Worm (Caenorhabditis elegans) whole organism, L3 larva: ENCODE results near the gene C05D12.2.

Source experiments
- R02D3.7 ChIP-seq: fragments of 150-350 bp; optimal IDR thresholded peaks from 2 replicates; lab custom pipeline; 2014; ENCODE audit warnings: missing biosample characterization, missing genetic modification characterization
- ZK546.5 ChIP-seq: sonication (generic microtip); optimal IDR thresholded peaks from 2 replicates; lab custom pipeline; 2017; ENCODE audit warnings: missing biosample characterization, missing genetic modification characterization
- ceh-28 ChIP-seq: fragments of 150-350 bp; optimal IDR thresholded peaks from 2 replicates; lab custom pipeline; 2014; ENCODE audit warnings: missing biosample characterization, missing genetic modification reagents, missing genetic modification characterization
- ceh-9 ChIP-seq: sonication (generic microtip); optimal IDR thresholded peaks from 2 replicates; lab custom pipeline; 2018; ENCODE audit warnings: missing biosample characterization, missing genetic modification characterization
- egl-27 ChIP-seq: sonication (generic microtip); optimal IDR thresholded peaks from 4 replicates; lab custom pipeline; 2017; ENCODE audit warnings: missing biosample characterization, missing genetic modification reagents, missing genetic modification characterization
- elt-2 ChIP-seq: sonication (generic microtip); optimal IDR thresholded peaks from 2 replicates; lab custom pipeline; 2016; ENCODE audit warnings: missing genetic modification reagents, mild to moderate bottlenecking, missing genetic modification characterization, missing compliant biosample characterization
- fkh-10 ChIP-seq: sonication (generic microtip); optimal IDR thresholded peaks from 2 replicates; lab custom pipeline; 2017; ENCODE audit warnings: missing biosample characterization, missing genetic modification reagents, missing genetic modification characterization
- fkh-2 ChIP-seq: fragments of 150-350 bp; optimal IDR thresholded peaks from 2 replicates; lab custom pipeline; 2014; ENCODE audit warnings: missing biosample characterization, missing genetic modification reagents, missing genetic modification characterization
- fos-1 ChIP-seq: fragments of 150-350 bp; optimal IDR thresholded peaks from 2 replicates; lab custom pipeline; 2014; ENCODE audit warnings: missing biosample characterization, missing genetic modification characterization
- jun-1 ChIP-seq: fragments of 150-350 bp; optimal IDR thresholded peaks from 2 replicates; lab custom pipeline; 2014; ENCODE audit warnings: missing biosample characterization, missing genetic modification reagents, missing genetic modification characterization
- lin-15B ChIP-seq: fragments of 150-350 bp; optimal IDR thresholded peaks from 2 replicates; lab custom pipeline; 2014; ENCODE audit warnings: missing biosample characterization, missing genetic modification characterization
- lin-39 ChIP-seq: fragments of 150-350 bp; optimal IDR thresholded peaks from 2 replicates; lab custom pipeline; 2018; ENCODE audit warnings: missing biosample characterization, missing genetic modification reagents, missing genetic modification characterization
- lsy-12 ChIP-seq: sonication (generic microtip); optimal IDR thresholded peaks from 2 replicates; lab custom pipeline; 2016; ENCODE audit warnings: mild to moderate bottlenecking, missing genetic modification characterization, missing compliant biosample characterization
- mdl-1 ChIP-seq: fragments of 150-350 bp; optimal IDR thresholded peaks from 2 replicates; lab custom pipeline; 2014; ENCODE audit warnings: missing biosample characterization, missing genetic modification characterization
- mml-1 ChIP-seq: fragments of 150-350 bp; sonication (generic microtip); optimal IDR thresholded peaks from 3 replicates; lab custom pipeline; 2014; ENCODE audit warnings: missing biosample characterization, missing genetic modification characterization
- nfya-1 ChIP-seq: sonication (generic microtip); optimal IDR thresholded peaks from 2 replicates; lab custom pipeline; 2017; ENCODE audit warnings: missing genetic modification characterization, mild to moderate bottlenecking, missing compliant biosample characterization, antibody characterized with exemption, moderate library complexity; ENCODE audit not compliant: insufficient read depth
- nhr-11 ChIP-seq: fragments of 150-350 bp; optimal IDR thresholded peaks from 2 replicates; lab custom pipeline; 2014; ENCODE audit warnings: missing biosample characterization, missing genetic modification characterization
- nhr-12 ChIP-seq: fragments of 150-350 bp; optimal IDR thresholded peaks from 2 replicates; lab custom pipeline; 2014; ENCODE audit warnings: missing biosample characterization, missing genetic modification characterization
- nhr-23 ChIP-seq: fragments of 150-350 bp; optimal IDR thresholded peaks from 2 replicates; lab custom pipeline; 2014; ENCODE audit warnings: missing biosample characterization, missing genetic modification reagents, missing genetic modification characterization
- nhr-25 ChIP-seq: sonication (generic microtip); optimal IDR thresholded peaks from 2 replicates; lab custom pipeline; 2017; ENCODE audit warnings: missing biosample characterization, missing genetic modification characterization
- nhr-28 ChIP-seq: fragments of 150-350 bp; optimal IDR thresholded peaks from 2 replicates; lab custom pipeline; 2014; ENCODE audit warnings: missing biosample characterization, missing genetic modification characterization
- nhr-43 ChIP-seq: sonication (generic microtip); optimal IDR thresholded peaks from 2 replicates; lab custom pipeline; 2016; ENCODE audit warnings: mild to moderate bottlenecking, missing genetic modification characterization, missing compliant biosample characterization; ENCODE audit not compliant: poor library complexity, severe bottlenecking
- nhr-76 ChIP-seq: fragments of 150-350 bp; sonication (generic microtip); optimal IDR thresholded peaks from 5 replicates; lab custom pipeline; 2014; ENCODE audit warnings: missing biosample characterization, missing genetic modification characterization
- pha-4 ChIP-seq: fragments of 150-350 bp; optimal IDR thresholded peaks from 2 replicates; lab custom pipeline; 2014; ENCODE audit warnings: missing biosample characterization, missing genetic modification reagents, missing genetic modification characterization
- pqm-1 ChIP-seq: fragments of 150-350 bp; optimal IDR thresholded peaks from 2 replicates; lab custom pipeline; 2017; ENCODE audit warnings: missing biosample characterization, missing genetic modification characterization, inconsistent platforms
- sea-2 ChIP-seq: fragments of 150-350 bp; sonication (generic microtip); optimal IDR thresholded peaks from 4 replicates; lab custom pipeline; 2014; ENCODE audit warnings: missing biosample characterization, missing genetic modification reagents, missing genetic modification characterization
- unc-39 ChIP-seq: sonication (generic microtip); optimal IDR thresholded peaks from 4 replicates; lab custom pipeline; 2017; ENCODE audit warnings: missing biosample characterization, missing genetic modification characterization
- zag-1 ChIP-seq: fragments of 150-350 bp; optimal IDR thresholded peaks from 2 replicates; lab custom pipeline; 2014; ENCODE audit warnings: missing biosample characterization, missing genetic modification characterization
- ztf-4 ChIP-seq: fragments of 150-350 bp; optimal IDR thresholded peaks from 2 replicates; lab custom pipeline; 2014; ENCODE audit warnings: missing biosample characterization, missing genetic modification characterization

Gene C05D12.2

DNA sequence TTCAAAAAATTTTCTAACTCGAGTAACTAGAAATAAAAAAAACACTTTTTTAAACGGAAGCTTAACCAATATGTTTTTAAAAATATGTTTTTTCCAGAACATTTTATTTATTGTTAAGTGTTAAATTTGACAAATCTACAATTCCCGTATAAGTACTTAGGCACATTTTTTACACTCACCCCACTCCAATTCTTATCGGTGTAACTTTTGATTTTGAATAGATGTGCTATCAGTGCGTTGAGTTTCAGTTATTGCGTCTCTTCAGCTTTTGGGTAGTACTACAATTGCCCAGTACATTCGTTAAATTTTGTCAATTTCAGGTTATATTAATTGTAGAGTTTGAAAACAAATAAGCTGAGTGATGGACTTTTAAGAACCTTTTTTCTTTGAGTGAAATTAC lies 5.9 kb downstream of the C05D12.2 start:
- TF ChIP-seq mdl-1 (tag; lab: Kevin White, UChicago) (no peak), nhr-12 (tag; lab: Kevin White, UChicago) (no peak), elt-2 (tag; lab: Kevin White, UChicago) (peak; percentile 32), nhr-23 (tag; lab: Kevin White, UChicago) (no peak), lsy-12 (tag; lab: Kevin White, UChicago) (no peak), fkh-2 (tag; lab: Kevin White, UChicago) (no peak), unc-39 (tag; lab: Kevin White, UChicago) (no peak), pqm-1 (tag; lab: Kevin White, UChicago) (peak; percentile 51)
- TF ChIP-seq, all 47 proteins: peak for 2

- peak; percentile 79 for TF ChIP-seq elt-2 (tag; lab: Kevin White, UChicago)
- no peak for TF ChIP-seq nhr-43 (tag; lab: Kevin White, UChicago)
- TF ChIP-seq pqm-1 (tag; lab: Kevin White, UChicago) = peak; percentile 45
- TF ChIP-seq pha-4 (tag; lab: Kevin White, UChicago) = peak; percentile 24
These were observed 6.6 kb downstream of the C05D12.2 start, which contains the start of gene C05D12.3 for ce11 chrII:11424579-11425316. Gene C05D12.3, plus strand, starts transcription at chrII:11425266.

ce11 chrII:11427322-11427721 lies 9.2 kb downstream of the C05D12.2 start:
- TF ChIP-seq pqm-1 (tag; lab: Kevin White, UChicago) (peak; percentile 1), elt-2 (tag; lab: Kevin White, UChicago) (peak; percentile 56), sea-2 (GFP tag; lab: Kevin White, UChicago) (no peak), egl-27 (no peak), ztf-4 (tag; lab: Kevin White, UChicago) (no peak)

DNA sequence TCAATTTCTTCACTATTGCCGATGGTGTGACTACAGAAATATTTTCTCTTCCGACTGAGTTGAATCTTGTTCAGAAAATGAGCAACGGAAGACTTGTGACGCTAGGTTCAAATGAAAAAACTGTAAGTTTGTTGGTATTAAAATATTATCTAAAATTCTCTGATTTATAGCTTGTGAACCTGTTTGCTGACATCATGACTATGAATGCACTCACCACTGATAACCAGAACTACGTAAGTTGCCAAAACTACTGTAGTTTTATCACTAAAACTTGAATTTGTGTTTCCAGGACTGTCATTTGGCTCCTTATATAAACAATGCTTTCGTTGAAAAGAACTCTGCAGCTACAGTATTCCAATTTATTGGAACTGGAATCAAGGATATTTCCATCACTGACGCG lies 10.5 kb downstream of the C05D12.2 start:
- TF ChIP-seq pqm-1 (tag; lab: Kevin White, UChicago) (peak; percentile 33), elt-2 (tag; lab: Kevin White, UChicago) (peak; percentile 53), nhr-28 (tag; lab: Kevin White, UChicago) (no peak)

ce11 chrII:11431584-11431983 lies 13.5 kb downstream of the C05D12.2 start, which contains the start of gene C05D12.4:
Gene C05D12.4, plus strand, starts transcription at chrII:11431884.
- TF ChIP-seq lin-15B (tag; lab: Kevin White, UChicago) (no peak), fkh-10 (GFP tag; lab: Kevin White, UChicago) (no peak), nhr-11 (tag; lab: Kevin White, UChicago) (no peak)

ce11 chrII:11433942-11434341 lies 15.8 kb downstream of the C05D12.2 start, which contains the start of gene C05D12.5:
Gene C05D12.5, plus strand, starts transcription at chrII:11434242.
- no peak for TF ChIP-seq nhr-23 (tag; lab: Kevin White, UChicago)

ce11 chrII:11438417-11438816 lies 20.3 kb downstream of the C05D12.2 start, which contains the start of gene vha-6:
Gene vha-6, minus strand, starts transcription at chrII:11438452.
- TF ChIP-seq pqm-1 (tag; lab: Kevin White, UChicago) = peak; percentile 69
- TF ChIP-seq nhr-25 (tag; lab: Kevin White, UChicago) = no peak
- peak; percentile 83 for TF ChIP-seq elt-2 (tag; lab: Kevin White, UChicago)

ce11 chrII:11440265-11440664 lies 22.2 kb downstream of the C05D12.2 start, which contains the start of gene VW02B12L.2:
Gene VW02B12L.2, minus strand, starts transcription at chrII:11440329.
- no peak for TF ChIP-seq jun-1 (tag; lab: Kevin White, UChicago)
- no peak for TF ChIP-seq ztf-4 (tag; lab: Kevin White, UChicago)
- no peak for TF ChIP-seq fkh-10 (GFP tag; lab: Kevin White, UChicago)
- peak; percentile 46 for TF ChIP-seq lin-15B (tag; lab: Kevin White, UChicago)
- TF ChIP-seq nhr-28 (tag; lab: Kevin White, UChicago) = no peak
- TF ChIP-seq ceh-28 = no peak
- TF ChIP-seq zag-1 (tag; lab: Kevin White, UChicago) = no peak
- peak; percentile 67 for TF ChIP-seq lin-39 (tag; lab: Kevin White, UChicago)
- peak; percentile 37 for TF ChIP-seq nfya-1 (tag; lab: Kevin White, UChicago)
- TF ChIP-seq nhr-43 (tag; lab: Kevin White, UChicago) = no peak
- no peak for TF ChIP-seq ZK546.5 (tag; lab: Kevin White, UChicago)
- no peak for TF ChIP-seq fos-1 (tag; lab: Kevin White, UChicago)
- TF ChIP-seq mdl-1 (tag; lab: Kevin White, UChicago) = no peak
- TF ChIP-seq R02D3.7 (tag; lab: Kevin White, UChicago) = peak; percentile 85
- TF ChIP-seq nhr-23 (tag; lab: Kevin White, UChicago) = peak; percentile 51
- peak; percentile 17 for TF ChIP-seq nhr-25 (tag; lab: Kevin White, UChicago)
- TF ChIP-seq pha-4 (tag; lab: Kevin White, UChicago) = no peak
- TF ChIP-seq nhr-76 (tag; lab: Kevin White, UChicago) = no peak
- TF ChIP-seq ceh-9 (tag; lab: Kevin White, UChicago) = no peak
- TF ChIP-seq mml-1 = no peak
